Worm (Caenorhabditis elegans) whole organism, early embryonic: ENCODE measurements around the gene F16F9.1.

Experiments
- B0310.2 ChIP-seq: sonication (generic microtip); optimal IDR thresholded peaks from 2 replicates; lab custom pipeline; 2016; ENCODE audit warnings: mild to moderate bottlenecking, missing genetic modification characterization, missing compliant biosample characterization
- F13C5.2 ChIP-seq: sonication (generic microtip); optimal IDR thresholded peaks from 2 replicates; lab custom pipeline; 2017; ENCODE audit warnings: mild to moderate bottlenecking, missing genetic modification characterization, inconsistent platforms, missing compliant biosample characterization
- aly-1 ChIP-seq: sonication (generic microtip); optimal IDR thresholded peaks from 2 replicates; lab custom pipeline; 2016; ENCODE audit warnings: missing genetic modification characterization, missing compliant biosample characterization
- ama-1 ChIP-seq: fragments of 150-350 bp; optimal IDR thresholded peaks from 2 replicates; lab custom pipeline; 2014
- ceh-36 ChIP-seq: sonication (generic microtip); optimal IDR thresholded peaks from 2 replicates; lab custom pipeline; 2016; ENCODE audit warnings: missing genetic modification characterization, inconsistent platforms, missing compliant biosample characterization
- ets-7 ChIP-seq: sonication (generic microtip); optimal IDR thresholded peaks from 2 replicates; lab custom pipeline; 2016; ENCODE audit warnings: missing genotype, missing genetic modification characterization, missing compliant biosample characterization
- flt-1 ChIP-seq: fragments of 200-800 bp; sonication (Bioruptor generic); IDR thresholded peaks from 2 replicates; pipeline ENCODE4 v1.3.6; 2022; ENCODE audit warnings: missing genetic modification characterization, missing compliant biosample characterization
- hmbx-1 ChIP-seq: sonication (generic microtip); optimal IDR thresholded peaks from 2 replicates; lab custom pipeline; 2016; ENCODE audit warnings: mild to moderate bottlenecking, missing genetic modification characterization, missing compliant biosample characterization
- hmg-4 ChIP-seq: fragments of 200-800 bp; sonication (Bioruptor generic); optimal IDR thresholded peaks from 2 replicates; lab custom pipeline; 2018; ENCODE audit warnings: mild to moderate bottlenecking, missing genetic modification characterization, missing compliant biosample characterization
- hnd-1 ChIP-seq: sonication (generic microtip); optimal IDR thresholded peaks from 2 replicates; lab custom pipeline; 2016; ENCODE audit warnings: missing genetic modification characterization, missing compliant biosample characterization
- scrt-1 ChIP-seq: fragments of 200-800 bp; sonication (Bioruptor generic); IDR thresholded peaks from 2 replicates; pipeline ENCODE4 v1.3.6; 2022; ENCODE audit warnings: missing genetic modification characterization, missing compliant biosample characterization

- TF ChIP-seq ama-1 (lab: Kevin White, UChicago): no peak
- no peak for TF ChIP-seq ets-7 (tag; lab: Kevin White, UChicago)
- TF ChIP-seq ceh-36 (tag; lab: Kevin White, UChicago): no peak
- TF ChIP-seq scrt-1 (GFP tag; lab: Robert Waterston, UW): no peak
- TF ChIP-seq aly-1 (tag; lab: Kevin White, UChicago): no peak
- TF ChIP-seq flt-1: no peak
- no peak for TF ChIP-seq F13C5.2 (tag; lab: Kevin White, UChicago)
- TF ChIP-seq hmg-4: no peak
- no peak for TF ChIP-seq B0310.2 (tag; lab: Kevin White, UChicago)
- TF ChIP-seq hnd-1: no peak
- no peak for TF ChIP-seq hmbx-1 (tag; lab: Kevin White, UChicago)
Measured at ce11 chrX:8406815-8407214, 39.4 kb upstream of the F16F9.1 start.
